Fruit fly (Drosophila melanogaster): ENCODE results near the gene Ype.

The Ype gene

DNA sequence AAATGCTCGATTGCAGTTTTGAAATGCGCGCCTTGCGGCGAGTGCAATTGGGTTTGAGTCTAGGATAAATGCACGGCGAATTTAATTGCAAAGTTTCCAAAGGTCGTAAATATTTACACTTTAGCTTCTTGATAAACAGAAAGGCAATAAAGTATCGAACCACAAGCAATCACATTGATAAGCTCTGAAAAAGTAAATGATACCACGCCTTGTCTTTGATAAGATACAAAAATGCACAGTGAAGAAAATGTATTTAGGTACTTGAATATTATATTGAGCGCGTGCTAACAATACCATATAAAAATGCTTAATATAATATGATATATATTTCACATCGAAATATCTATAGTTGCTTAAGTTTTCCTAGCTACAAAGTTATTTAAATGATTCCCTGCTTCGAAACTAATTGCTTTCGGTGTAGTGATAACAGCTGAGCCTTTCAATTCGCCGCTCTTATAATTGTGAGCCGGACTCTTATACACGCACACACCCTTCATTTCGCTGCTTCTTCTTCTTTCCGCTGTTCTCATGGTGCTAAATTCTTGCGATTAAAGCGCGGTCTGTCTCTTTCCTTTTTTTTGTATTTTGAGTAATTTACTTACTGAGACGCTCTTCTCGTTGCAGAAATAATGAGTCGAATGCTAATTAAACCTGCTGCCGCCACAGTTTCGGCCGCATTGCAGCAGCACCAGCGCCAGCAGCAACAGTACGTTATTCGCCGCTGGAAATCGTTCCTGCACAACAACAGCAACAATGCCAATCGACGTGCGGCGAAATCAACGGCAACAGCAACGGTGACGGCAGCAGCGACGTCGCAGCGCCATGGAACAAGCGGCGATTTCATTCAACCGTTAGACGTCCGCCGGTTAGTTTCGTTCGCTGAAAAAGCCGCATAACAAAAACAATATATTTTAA is 13.7 kb downstream of the Ype start:
- TF ChIP-seq Hnf4 (GFP tag; optimal IDR thresholded peaks at IDR 0.05) (peak; percentile 76), tai (GFP tag; optimal IDR thresholded peaks at IDR 0.05) (no peak), Hr83 (GFP tag; optimal IDR thresholded peaks at IDR 0.05; ENCODE audit: poor library complexity, severe bottlenecking) (no peak), Hr78 (GFP tag; optimal IDR thresholded peaks at IDR 0.05) (no peak), Myc (optimal IDR thresholded peaks at IDR 0.05) (peak; percentile 1), GATAd (GFP tag; optimal IDR thresholded peaks at IDR 0.05) (peak; percentile 37), Rel (GFP tag; optimal IDR thresholded peaks at IDR 0.05) (no peak), Rel (tag; optimal IDR thresholded peaks at IDR 0.05) (peak; percentile 57), sage (GFP tag; optimal IDR thresholded peaks at IDR 0.05) (peak; percentile 61), lola (GFP tag; optimal IDR thresholded peaks at IDR 0.05) (no peak), dsf (GFP tag; optimal IDR thresholded peaks at IDR 0.05; ENCODE audit: borderline replicate concordance) (peak; percentile 55), ey (GFP tag; optimal IDR thresholded peaks at IDR 0.05) (peak; percentile 83), brk (GFP tag; optimal IDR thresholded peaks at IDR 0.05) (peak; percentile 91), Mio (GFP tag; optimal IDR thresholded peaks at IDR 0.05) (no peak), Dfd (GFP tag; optimal IDR thresholded peaks at IDR 0.05) (no peak), CG32264 (GFP tag; optimal IDR thresholded peaks at IDR 0.05) (no peak), jim (GFP tag; optimal IDR thresholded peaks at IDR 0.05) (no peak), OdsH (GFP tag; optimal IDR thresholded peaks at IDR 0.05) (peak; percentile 87), pan (optimal IDR thresholded peaks at IDR 0.05) (no peak), Sp1 (GFP tag; optimal IDR thresholded peaks at IDR 0.05) (peak; percentile 94), CG9705 (GFP tag; optimal IDR thresholded peaks at IDR 0.05) (peak; percentile 69), fru (GFP tag; optimal IDR thresholded peaks at IDR 0.05) (peak; percentile 53), dl (GFP tag; optimal IDR thresholded peaks at IDR 0.05; ENCODE audit: insufficient read depth in 1 of 2, partially characterized antibody in 2 of 2) (peak in 1 of 2 experiments; percentile 0), h (GFP tag; optimal IDR thresholded peaks at IDR 0.05) (peak; percentile 92), psq (GFP tag; optimal IDR thresholded peaks at IDR 0.05) (peak; percentile 82), dmrt93B (GFP tag; optimal IDR thresholded peaks at IDR 0.05) (peak; percentile 71), foxo (GFP tag; optimal IDR thresholded peaks at IDR 0.05) (peak in 1 of 2 experiments; percentile 70), rgr (GFP tag; optimal IDR thresholded peaks at IDR 0.05) (peak; percentile 92), woc (GFP tag; optimal IDR thresholded peaks at IDR 0.05) (peak; percentile 75), CrebA (GFP tag; optimal IDR thresholded peaks at IDR 0.05; ENCODE audit: borderline replicate concordance) (no peak), br (GFP tag; optimal IDR thresholded peaks at IDR 0.05) (peak; percentile 79), N (GFP tag; optimal IDR thresholded peaks at IDR 0.05) (no peak), Dif (GFP tag; optimal IDR thresholded peaks at IDR 0.05; ENCODE audit: partially characterized antibody) (no peak), Vsx2 (GFP tag; optimal IDR thresholded peaks at IDR 0.05; ENCODE audit: partially characterized antibody) (no peak), usp (GFP tag; optimal IDR thresholded peaks at IDR 0.05) (no peak), HLH106 (tag; optimal IDR thresholded peaks at IDR 0.05) (peak; percentile 90), Abd-B (GFP tag; optimal IDR thresholded peaks at IDR 0.05) (no peak), sv (GFP tag; optimal IDR thresholded peaks at IDR 0.05) (peak; percentile 63), Jra (GFP tag; optimal IDR thresholded peaks at IDR 0.05) (peak; percentile 44)

- TF ChIP-seq Abd-B (GFP tag; optimal IDR thresholded peaks at IDR 0.05) (no peak), OdsH (GFP tag; optimal IDR thresholded peaks at IDR 0.05) (no peak), fru (GFP tag; optimal IDR thresholded peaks at IDR 0.05) (no peak), CG32264 (GFP tag; optimal IDR thresholded peaks at IDR 0.05) (no peak), dl (GFP tag; optimal IDR thresholded peaks at IDR 0.05; ENCODE audit: insufficient read depth in 1 of 2, partially characterized antibody in 2 of 2) (no peak), h (GFP tag; optimal IDR thresholded peaks at IDR 0.05) (no peak), Hr83 (GFP tag; optimal IDR thresholded peaks at IDR 0.05; ENCODE audit: poor library complexity, severe bottlenecking) (no peak)
Measured at dm6 chrX:13372512-13372911, 14.7 kb downstream of the Ype start.
